Worm (Caenorhabditis elegans): ENCODE data around the gene K11H12.1.

DNA sequence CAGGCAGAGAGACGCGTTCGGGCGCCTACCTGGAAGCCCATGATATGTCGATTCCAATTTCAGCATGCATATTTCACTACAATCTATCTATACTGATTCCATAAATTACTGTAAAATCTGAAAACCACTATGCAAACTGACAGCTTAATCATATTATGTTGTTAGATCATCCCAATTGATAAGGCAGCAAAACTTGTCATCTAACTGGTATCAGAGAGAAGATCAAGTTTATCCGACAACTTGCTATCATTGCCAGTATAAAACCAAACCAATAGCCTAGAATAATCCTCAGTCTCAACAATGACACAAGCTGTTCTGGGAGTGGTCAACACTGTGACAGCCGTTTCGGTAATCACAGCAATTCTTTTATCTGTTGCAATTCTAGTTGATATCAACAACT lies 49.1 kb downstream of the K11H12.1 start, which contains the start of gene col-102:
- TF ChIP-seq dao-5 (tag; optimal IDR thresholded peaks at IDR 0.05) (no peak), W03F9.2 (tag; optimal IDR thresholded peaks at IDR 0.05) (no peak), him-1 (tag; optimal IDR thresholded peaks at IDR 0.05) (no peak)
